Worm (Caenorhabditis elegans): ENCODE measurements around the gene F17E9.15.

DNA sequence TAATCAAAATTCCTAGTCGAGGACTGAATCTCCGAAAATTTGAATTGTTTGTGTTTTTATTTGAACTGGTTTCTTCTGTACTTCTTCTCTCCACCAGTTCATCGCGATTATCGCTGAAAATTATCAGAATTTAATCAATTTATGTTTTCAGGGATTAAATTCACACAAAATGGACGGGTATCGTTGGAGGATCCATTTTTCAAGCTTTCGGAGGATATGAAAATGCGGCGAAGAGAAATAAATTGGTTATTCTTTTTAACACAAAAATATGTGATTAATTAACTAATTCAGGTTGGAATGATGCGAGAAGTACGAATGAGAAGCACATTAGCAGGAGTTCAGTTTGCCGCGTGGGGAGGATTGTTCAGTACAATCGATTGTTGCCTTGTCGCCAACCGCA, 49.1 kb downstream of the F17E9.15 start, which contains the start of gene timm-17B.2:
- TF ChIP-seq cog-1 (tag; optimal IDR thresholded peaks at IDR 0.05): no peak
- TF ChIP-seq flt-1 (GFP tag; IDR thresholded peaks at IDR 0.05): no peak
- no peak for TF ChIP-seq med-1 (GFP tag; optimal IDR thresholded peaks at IDR 0.05; ENCODE audit: insufficient read depth)
- TF ChIP-seq ztf-29 (GFP tag; IDR thresholded peaks at IDR 0.05): no peak
- no peak for TF ChIP-seq ztf-23 (GFP tag; IDR thresholded peaks at IDR 0.05)
